Fruit fly (Drosophila melanogaster): ENCODE data around the gene CG13085.

Gene CG13085

dm6 chr2L:19454070-19454751, 30.4 kb downstream of the CG13085 start, which contains the start of gene CG10026 (continued):
- TF ChIP-seq CG10631 (GFP tag; optimal IDR thresholded peaks at IDR 0.05) (peak; percentile 44), Lpt (GFP tag; optimal IDR thresholded peaks at IDR 0.05) (no peak), CG7368 (GFP tag; optimal IDR thresholded peaks at IDR 0.05) (no peak), Eip78C (GFP tag) (peak; percentile 80), CG11294 (GFP tag; IDR thresholded peaks at IDR 0.05) (no peak), CG32006 (GFP tag; optimal IDR thresholded peaks at IDR 0.05) (peak; percentile 48), Ets96B (tag; optimal IDR thresholded peaks at IDR 0.05) (peak; percentile 61), CG6792 (GFP tag; optimal IDR thresholded peaks at IDR 0.05) (no peak), CG8319 (GFP tag; optimal IDR thresholded peaks at IDR 0.05) (no peak)

dm6 chr2L:19455209-19455608, 31.4 kb downstream of the CG13085 start:
- TF ChIP-seq Gug (GFP tag; IDR thresholded peaks at IDR 0.05) (no peak), svp (GFP tag) (peak; percentile 96), CG8119 (GFP tag; IDR thresholded peaks at IDR 0.05) (0 out of 3 replicates have a peak, but pooled peaks have one; percentile 20)

- TF ChIP-seq CG11902 (GFP tag; optimal IDR thresholded peaks at IDR 0.05): no peak
- TF ChIP-seq dsx (GFP tag; optimal IDR thresholded peaks at IDR 0.05; ENCODE audit: poor library complexity, severe bottlenecking): peak; percentile 4
These were observed 31.9 kb downstream of the CG13085 start for dm6 chr2L:19455723-19456122.

DNA sequence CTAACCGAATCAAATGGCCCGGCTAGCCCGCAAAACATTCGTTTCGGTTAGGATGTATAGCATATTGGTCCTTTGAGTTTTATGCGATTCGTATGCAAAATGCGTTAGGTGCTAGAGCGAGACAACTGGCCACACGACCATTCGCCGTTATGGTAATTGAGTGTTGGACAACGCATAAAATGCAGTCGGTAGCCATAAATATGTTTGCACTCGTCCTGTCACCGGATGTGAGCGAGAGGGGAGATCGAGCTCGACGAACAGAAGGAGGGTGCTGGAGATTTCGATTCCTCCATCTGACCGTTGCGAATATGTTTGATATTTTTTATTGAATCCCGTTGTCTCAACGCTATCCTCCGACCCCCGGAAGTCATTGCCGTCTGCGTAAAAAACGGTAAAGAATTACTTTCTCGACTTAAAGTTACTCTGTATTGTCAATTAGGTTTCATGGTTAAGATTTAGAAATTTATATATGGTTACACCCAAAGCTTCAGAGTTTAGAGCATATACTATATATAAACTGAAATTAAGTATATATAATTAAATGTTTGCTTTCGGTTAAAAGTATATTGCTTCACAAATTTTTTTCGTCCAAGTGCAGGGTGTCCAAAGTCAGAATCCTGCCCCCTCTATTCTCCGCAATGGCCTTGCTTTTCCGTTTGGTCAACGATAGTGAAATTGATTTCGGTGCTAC, 34.2 kb downstream of the CG13085 start:
- TF ChIP-seq CG10669 (GFP tag; optimal IDR thresholded peaks at IDR 0.05): no peak
- TF ChIP-seq CG3919 (GFP tag; optimal IDR thresholded peaks at IDR 0.05): no peak
- no peak for TF ChIP-seq CG11294 (GFP tag; IDR thresholded peaks at IDR 0.05)
- TF ChIP-seq Eip93F (GFP tag; optimal IDR thresholded peaks at IDR 0.05): no peak
- TF ChIP-seq CG32006 (GFP tag; optimal IDR thresholded peaks at IDR 0.05): no peak
- TF ChIP-seq Sox102F (GFP tag; optimal IDR thresholded peaks at IDR 0.05): no peak
- no peak for TF ChIP-seq dsx (GFP tag; optimal IDR thresholded peaks at IDR 0.05; ENCODE audit: poor library complexity, severe bottlenecking)
- no peak for TF ChIP-seq CG1621 (tag; optimal IDR thresholded peaks at IDR 0.05)
- no peak for TF ChIP-seq CG8632 (GFP tag; optimal IDR thresholded peaks at IDR 0.05)
- TF ChIP-seq OdsH (GFP tag; optimal IDR thresholded peaks at IDR 0.05): no peak
- TF ChIP-seq cyc (GFP tag; optimal IDR thresholded peaks at IDR 0.05): no peak
- TF ChIP-seq pdm3 (GFP tag; optimal IDR thresholded peaks at IDR 0.05): no peak

- TF ChIP-seq svp (GFP tag) (peak; percentile 5), Gug (GFP tag; IDR thresholded peaks at IDR 0.05) (no peak)
These were observed 35.6 kb downstream of the CG13085 start for dm6 chr2L:19459404-19459803.

- TF ChIP-seq CG6163 (GFP tag; IDR thresholded peaks at IDR 0.05) (no peak), CG8119 (GFP tag; IDR thresholded peaks at IDR 0.05) (no peak), CG6792 (GFP tag; optimal IDR thresholded peaks at IDR 0.05) (no peak), svp (GFP tag) (no peak)
These were observed 39.0 kb downstream of the CG13085 start for dm6 chr2L:19462898-19463297.

dm6 chr2L:19463405-19463804, 39.6 kb downstream of the CG13085 start:
- TF ChIP-seq CG32006 (GFP tag; optimal IDR thresholded peaks at IDR 0.05) (peak; percentile 75), OdsH (GFP tag; optimal IDR thresholded peaks at IDR 0.05) (peak; percentile 17), salr (GFP tag; optimal IDR thresholded peaks at IDR 0.05) (peak in 1 of 2 experiments; percentile 36), Gug (GFP tag; IDR thresholded peaks at IDR 0.05) (no peak), Hr4 (GFP tag; optimal IDR thresholded peaks at IDR 0.05) (peak; percentile 9), CG6808 (GFP tag; optimal IDR thresholded peaks at IDR 0.05) (no peak), Eip78C (GFP tag) (peak; percentile 84), spab (GFP tag; optimal IDR thresholded peaks at IDR 0.05) (peak; percentile 0), fd85E (GFP tag; optimal IDR thresholded peaks at IDR 0.05) (no peak), Sox102F (GFP tag; optimal IDR thresholded peaks at IDR 0.05) (no peak), pdm3 (GFP tag; optimal IDR thresholded peaks at IDR 0.05) (peak; percentile 1), Sox15 (GFP tag; optimal IDR thresholded peaks at IDR 0.05) (no peak), Eip93F (GFP tag; optimal IDR thresholded peaks at IDR 0.05) (no peak), vri (GFP tag; optimal IDR thresholded peaks at IDR 0.05) (no peak), net (GFP tag; optimal IDR thresholded peaks at IDR 0.05) (no peak), achi (GFP tag; optimal IDR thresholded peaks at IDR 0.05) (no peak), CG9139 (GFP tag; optimal IDR thresholded peaks at IDR 0.05) (no peak), CG3032 (tag; optimal IDR thresholded peaks at IDR 0.05) (peak; percentile 10), Blimp-1 (GFP tag; optimal IDR thresholded peaks at IDR 0.05) (no peak), CG10631 (GFP tag; optimal IDR thresholded peaks at IDR 0.05) (peak; percentile 24), CG4318 (GFP tag; optimal IDR thresholded peaks at IDR 0.05) (peak; percentile 58)
